Worm (Caenorhabditis elegans) whole organism, L4 larva: Measurements from ENCODE around the gene fipr-1.

Source experiments
- F10B5.3 ChIP-seq: sonication (generic microtip); optimal IDR thresholded peaks from 2 replicates; lab custom pipeline; 2016; ENCODE audit warnings: mild to moderate bottlenecking, missing genetic modification characterization, missing compliant biosample characterization
- F26F4.8 ChIP-seq: fragments of 200-800 bp; sonication (Bioruptor generic); conservative IDR thresholded peaks from 2 replicates; pipeline ENCODE4 v1.3.6; 2022; ENCODE audit warnings: missing genetic modification characterization, missing compliant biosample characterization
- F37D6.2 ChIP-seq: sonication (generic microtip); optimal IDR thresholded peaks from 2 replicates; lab custom pipeline; 2016; ENCODE audit warnings: mild to moderate bottlenecking, missing genetic modification characterization, missing compliant biosample characterization
- F49E8.2 ChIP-seq: sonication (generic microtip); optimal IDR thresholded peaks from 2 replicates; lab custom pipeline; 2016; ENCODE audit warnings: missing compliant biosample characterization, mild to moderate bottlenecking, missing genetic modification characterization, borderline replicate concordance
- T20F7.1 ChIP-seq: fragments of 200-800 bp; sonication (Bioruptor generic); optimal IDR thresholded peaks from 2 replicates; lab custom pipeline; 2018; ENCODE audit warnings: mild to moderate bottlenecking, missing genetic modification characterization, missing compliant biosample characterization
- Y105C5A.15 ChIP-seq: fragments of 200-800 bp; sonication (Bioruptor generic); IDR thresholded peaks from 2 replicates; pipeline ENCODE4 v1.3.6; 2022; ENCODE audit warnings: missing genetic modification characterization, missing compliant biosample characterization
- Y75B8A.6 ChIP-seq: fragments of 200-800 bp; sonication (Bioruptor generic); IDR thresholded peaks from 2 replicates; pipeline ENCODE4 v1.3.6; 2022; ENCODE audit warnings: missing genetic modification reagents, missing genetic modification characterization, missing compliant biosample characterization
- ZK337.2 ChIP-seq: fragments of 200-800 bp; sonication (Bioruptor generic); IDR thresholded peaks from 2 replicates; pipeline ENCODE4 v1.3.6; 2022; ENCODE audit warnings: missing genetic modification reagents, missing genetic modification characterization, missing compliant biosample characterization
- aha-1 ChIP-seq: fragments of 150-350 bp; peaks from one replicate; lab custom pipeline; 2014; ENCODE audit warnings: missing biosample characterization, missing genetic modification characterization
- arid-1 ChIP-seq: fragments of 200-800 bp; sonication (Bioruptor generic); conservative IDR thresholded peaks from 2 replicates; pipeline ENCODE4 v1.3.6; 2022; ENCODE audit warnings: missing genetic modification reagents, missing genetic modification characterization, missing compliant biosample characterization
- ceh-82 ChIP-seq: sonication (generic microtip); optimal IDR thresholded peaks from 2 replicates; lab custom pipeline; 2017; ENCODE audit warnings: missing biosample characterization, missing genetic modification characterization
- daf-16 ChIP-seq, 3 experiments: sonication (generic microtip); optimal IDR thresholded peaks; 2 replicates each; lab custom pipeline; 2016 to 2017; ENCODE audit warnings: missing genetic modification characterization in 3 of 3, missing genetic modification reagents in 3 of 3, mild to moderate bottlenecking in 2 of 3, missing compliant biosample characterization in 2 of 3, missing biosample characterization in 1 of 3, moderate library complexity in 1 of 3
- daf-8 ChIP-seq: fragments of 200-800 bp; sonication (Bioruptor generic); IDR thresholded peaks from 2 replicates; pipeline ENCODE4 v1.3.6; 2022; ENCODE audit warnings: missing genetic modification characterization, missing compliant biosample characterization
- dmd-9 ChIP-seq: fragments of 200-800 bp; sonication (Bioruptor generic); IDR thresholded peaks from 2 replicates; pipeline ENCODE4 v1.3.6; 2022; ENCODE audit warnings: missing genetic modification reagents, missing genetic modification characterization, missing compliant biosample characterization
- duxl-1 ChIP-seq: sonication (generic microtip); optimal IDR thresholded peaks from 2 replicates; lab custom pipeline; 2016; ENCODE audit warnings: mild to moderate bottlenecking, missing genetic modification characterization, moderate library complexity, missing compliant biosample characterization; ENCODE audit not compliant: poor library complexity
- dve-1 ChIP-seq: sonication (generic microtip); optimal IDR thresholded peaks from 2 replicates; lab custom pipeline; 2017; ENCODE audit warnings: antibody characterized with exemption, mild to moderate bottlenecking, missing genetic modification characterization, missing compliant biosample characterization; ENCODE audit not compliant: insufficient read depth
- gei-8 ChIP-seq: fragments of 200-800 bp; sonication (Bioruptor generic); optimal IDR thresholded peaks from 2 replicates; lab custom pipeline; 2018; ENCODE audit warnings: mild to moderate bottlenecking, missing genetic modification characterization, missing compliant biosample characterization
- hmg-1.1 ChIP-seq: fragments of 200-800 bp; sonication (Bioruptor generic); IDR thresholded peaks from 2 replicates; pipeline ENCODE4 v1.3.6; 2022; ENCODE audit warnings: missing genetic modification reagents, missing genetic modification characterization, missing compliant biosample characterization
- lim-7 ChIP-seq: fragments of 200-800 bp; sonication (Bioruptor generic); IDR thresholded peaks from 2 replicates; pipeline ENCODE4 v1.3.6; 2022; ENCODE audit warnings: missing genetic modification characterization, missing compliant biosample characterization
- lin-38 ChIP-seq: fragments of 200-800 bp; sonication (Bioruptor generic); IDR thresholded peaks from 2 replicates; pipeline ENCODE4 v1.3.6; 2022; ENCODE audit warnings: missing genetic modification reagents, missing genetic modification characterization, missing compliant biosample characterization
- lsy-2 ChIP-seq, 2 experiments: fragments of 150-350 bp in 1 of 2; sonication (generic microtip) in 1 of 2; optimal IDR thresholded peaks; 2 replicates each; lab custom pipeline; 2014 to 2017; ENCODE audit warnings: missing biosample characterization in 2 of 2, missing genetic modification characterization in 2 of 2
- mep-1 ChIP-seq: fragments of 150-350 bp; sonication (generic microtip); optimal IDR thresholded peaks from 3 replicates; lab custom pipeline; 2014; ENCODE audit warnings: missing biosample characterization, missing genetic modification characterization
- mes-2 ChIP-seq: sonication (generic microtip); optimal IDR thresholded peaks from 2 replicates; lab custom pipeline; 2016; ENCODE audit warnings: missing genotype, mild to moderate bottlenecking, missing genetic modification characterization, missing compliant biosample characterization; ENCODE audit not compliant: poor library complexity, severe bottlenecking
- mxl-3 ChIP-seq: fragments of 200-800 bp; sonication (Bioruptor generic); optimal IDR thresholded peaks from 2 replicates; lab custom pipeline; 2018; ENCODE audit warnings: mild to moderate bottlenecking, missing genetic modification characterization, missing compliant biosample characterization
- nhr-102 ChIP-seq: sonication (generic microtip); optimal IDR thresholded peaks from 2 replicates; lab custom pipeline; 2016; ENCODE audit warnings: mild to moderate bottlenecking, missing genetic modification characterization, moderate library complexity, missing compliant biosample characterization
- nhr-11 ChIP-seq: fragments of 150-350 bp; optimal IDR thresholded peaks from 2 replicates; lab custom pipeline; 2014; ENCODE audit warnings: missing biosample characterization, missing genetic modification characterization
- nhr-42 ChIP-seq: fragments of 200-800 bp; sonication (Bioruptor generic); IDR thresholded peaks from 2 replicates; pipeline ENCODE4 v1.3.6; 2022; ENCODE audit warnings: missing genetic modification characterization, missing compliant biosample characterization
- nhr-6 ChIP-seq: fragments of 150-350 bp; optimal IDR thresholded peaks from 2 replicates; lab custom pipeline; 2014; ENCODE audit warnings: missing biosample characterization, missing genetic modification characterization
- pha-4 ChIP-seq, 2 experiments: fragments of 150-350 bp in 1 of 2; fragments of 200-800 bp in 1 of 2; sonication (Bioruptor generic) in 1 of 2; IDR thresholded peaks in 1 of 2; optimal IDR thresholded peaks in 1 of 2; 2 replicates each; pipeline versions ENCODE4 v1.3.6 to Lab custom; 2014 to 2022; ENCODE audit warnings: missing genetic modification characterization in 2 of 2, missing genetic modification reagents in 2 of 2, missing biosample characterization in 1 of 2, missing compliant biosample characterization in 1 of 2
- sdz-12 ChIP-seq: fragments of 200-800 bp; sonication (Bioruptor generic); optimal IDR thresholded peaks from 2 replicates; lab custom pipeline; 2018; ENCODE audit warnings: mild to moderate bottlenecking, missing genetic modification characterization, missing compliant biosample characterization
- set-16 ChIP-seq: fragments of 200-800 bp; sonication (Bioruptor generic); IDR thresholded peaks from 2 replicates; pipeline ENCODE4 v1.3.6; 2022; ENCODE audit warnings: missing genetic modification reagents, missing genetic modification characterization, missing compliant biosample characterization
- snpc-1.2 ChIP-seq: fragments of 200-800 bp; sonication (Bioruptor generic); IDR thresholded peaks from 2 replicates; pipeline ENCODE4 v1.3.6; 2022; ENCODE audit warnings: missing genetic modification reagents, missing genetic modification characterization, missing compliant biosample characterization
- tra-1 ChIP-seq: fragments of 200-800 bp; sonication (Bioruptor generic); IDR thresholded peaks from 2 replicates; pipeline ENCODE4 v1.3.6; 2022; ENCODE audit warnings: missing genetic modification reagents, missing genetic modification characterization, missing compliant biosample characterization
- unc-130 ChIP-seq: sonication (generic microtip); optimal IDR thresholded peaks from 2 replicates; lab custom pipeline; 2016; ENCODE audit warnings: missing genetic modification reagents, missing genetic modification characterization, missing compliant biosample characterization
- unc-62 ChIP-seq, 3 experiments: fragments of 150-350 bp in 1 of 3; sonication (generic microtip); optimal IDR thresholded peaks in 2 of 3; peaks in 1 of 3; 1 replicate in 1 of 3; 2 replicates in 2 of 3; lab custom pipeline; 2014 to 2017; ENCODE audit warnings: missing biosample characterization in 3 of 3, missing genetic modification characterization in 3 of 3, missing genetic modification reagents in 3 of 3, missing genotype in 1 of 3
- zag-1 ChIP-seq: fragments of 150-350 bp; optimal IDR thresholded peaks from 2 replicates; lab custom pipeline; 2014; ENCODE audit warnings: missing biosample characterization, missing genetic modification characterization
- zfp-3 ChIP-seq: fragments of 200-800 bp; sonication (Bioruptor generic); conservative IDR thresholded peaks from 2 replicates; pipeline ENCODE4 v1.3.6; 2022; ENCODE audit warnings: missing genetic modification reagents, missing genetic modification characterization, missing compliant biosample characterization
- ztf-11 ChIP-seq: fragments of 150-350 bp; optimal IDR thresholded peaks from 2 replicates; lab custom pipeline; 2014; ENCODE audit warnings: missing biosample characterization, missing genetic modification characterization
- ztf-7 ChIP-seq: fragments of 150-350 bp; optimal IDR thresholded peaks from 2 replicates; lab custom pipeline; 2014; ENCODE audit warnings: missing biosample characterization, missing genetic modification characterization

fipr-1 gene

ce11 chrV:12331820-12332219 lies 29.7 kb downstream of the fipr-1 start (continued):
- TF ChIP-seq daf-8 (no peak), lim-7 (GFP tag; lab: Robert Waterston, UW) (peak; percentile 72), pha-4 (GFP tag; IDR thresholded peaks at IDR 0.05; lab: Robert Waterston, UW) (peak; percentile 44; the same call in 1 of the 2 replicates), pha-4 (tag; optimal IDR thresholded peaks at IDR 0.05; lab: Kevin White, UChicago) (no peak)

- TF ChIP-seq nhr-11 (no peak), ZK337.2 (GFP tag; lab: Robert Waterston, UW) (no peak), arid-1 (GFP tag; lab: Robert Waterston, UW) (no peak), unc-62 (GFP tag; optimal IDR thresholded peaks at IDR 0.05 in 1 of 2; lab: Kevin White, UChicago) (peak in 1 of 2 experiments; percentile 86), unc-62 (tag; optimal IDR thresholded peaks at IDR 0.05; lab: Kevin White, UChicago) (no peak), lsy-2 (tag; optimal IDR thresholded peaks at IDR 0.05; lab: Kevin White, UChicago) (no peak)
Measured at ce11 chrV:12329173-12329572, 32.4 kb downstream of the fipr-1 start.

- TF ChIP-seq dmd-9, result no peak
- 0 out of 2 replicates have a peak, but pooled peaks have one; percentile 17 for TF ChIP-seq hmg-1.1 (GFP tag; lab: Robert Waterston, UW)
- peak; percentile 67 for TF ChIP-seq set-16 (GFP tag; lab: Robert Waterston, UW)
- no peak for TF ChIP-seq ztf-7 (tag; lab: Kevin White, UChicago)
- TF ChIP-seq Y75B8A.6, result no peak
- 0 out of 2 replicates have a peak, but pooled peaks have one; percentile 8 for TF ChIP-seq F26F4.8
Measured at ce11 chrV:12326638-12327037, 34.9 kb downstream of the fipr-1 start.

- TF ChIP-seq hmg-1.1 (GFP tag; lab: Robert Waterston, UW) (0 out of 2 replicates have a peak, but pooled peaks have one; percentile 9), F49E8.2 (peak; percentile 2), mes-2 (tag; lab: Kevin White, UChicago) (peak; percentile 22), lsy-2 (tag; optimal IDR thresholded peaks at IDR 0.05; lab: Kevin White, UChicago) (peak in 1 of 2 experiments; percentile 29), nhr-102 (peak; percentile 45), lin-38 (GFP tag; lab: Robert Waterston, UW) (0 out of 2 replicates have a peak, but pooled peaks have one; percentile 31), dmd-9 (no peak), sdz-12 (GFP tag; lab: Kevin White, UChicago) (peak; percentile 10), ztf-11 (tag; lab: Kevin White, UChicago) (no peak), duxl-1 (peak; percentile 64), zfp-3 (GFP tag; lab: Robert Waterston, UW) (peak; percentile 42; the same call in 1 of the 2 replicates), Y105C5A.15 (GFP tag; lab: Robert Waterston, UW) (no peak), mep-1 (tag; lab: Kevin White, UChicago) (peak; percentile 6), gei-8 (GFP tag; lab: Kevin White, UChicago) (peak; percentile 20), arid-1 (GFP tag; lab: Robert Waterston, UW) (peak; percentile 32), daf-16 (GFP tag; optimal IDR thresholded peaks at IDR 0.05; lab: Kevin White, UChicago) (peak in 1 of 2 experiments; percentile 13), daf-16 (tag; optimal IDR thresholded peaks at IDR 0.05; lab: Kevin White, UChicago) (peak; percentile 13)
- TF ChIP-seq, all 104 proteins: peak for 13
Measured at ce11 chrV:12320274-12320839, 41.2 kb downstream of the fipr-1 start.

ce11 chrV:12317894-12318553 lies 43.5 kb downstream of the fipr-1 start, which contains the start of the genes R04F11.5 and R04F11.2:
R04F11.5 (minus strand) TSS chrV:12318019.
R04F11.2 (plus strand) TSS chrV:12318381.
- TF ChIP-seq mxl-3 (GFP tag; lab: Kevin White, UChicago) (no peak), zag-1 (tag; lab: Kevin White, UChicago) (no peak), unc-130 (GFP tag; lab: Kevin White, UChicago) (peak; percentile 60), aha-1 (tag; lab: Kevin White, UChicago) (no peak), snpc-1.2 (GFP tag; lab: Robert Waterston, UW) (no peak), F37D6.2 (tag; lab: Kevin White, UChicago) (no peak), T20F7.1 (GFP tag; lab: Kevin White, UChicago) (peak; percentile 98), dve-1 (tag; lab: Kevin White, UChicago) (peak; percentile 81), ceh-82 (tag; lab: Kevin White, UChicago) (no peak), tra-1 (GFP tag; lab: Robert Waterston, UW) (no peak), nhr-6 (peak; percentile 99), ztf-7 (tag; lab: Kevin White, UChicago) (peak; percentile 19), F10B5.3 (tag; lab: Kevin White, UChicago) (no peak), duxl-1 (no peak), nhr-42 (GFP tag; lab: Robert Waterston, UW) (no peak), mes-2 (tag; lab: Kevin White, UChicago) (peak; percentile 85)
